Fruit fly (Drosophila melanogaster): ENCODE measurements around the gene Jig.

Gene Jig

DNA sequence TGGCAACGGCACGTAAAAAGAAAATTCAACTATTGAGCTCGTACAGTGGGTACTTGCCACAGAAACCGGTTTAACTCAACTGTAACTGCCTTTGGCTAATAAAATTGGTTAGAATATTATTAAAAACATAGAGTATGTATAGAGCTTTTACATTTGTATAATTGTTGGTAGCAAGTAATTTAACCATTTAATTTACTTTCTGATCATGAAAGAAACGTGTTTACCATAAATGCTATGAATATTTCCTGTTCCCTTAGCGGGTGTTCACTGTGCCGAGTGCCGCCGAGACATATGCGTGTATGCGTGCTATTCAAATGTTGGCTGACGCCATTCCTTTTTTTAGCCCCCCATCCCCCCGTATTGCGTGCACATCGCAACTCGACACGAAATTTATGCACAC is 12.0 kb upstream of the Jig start (continued):
- TF ChIP-seq CG1832 (GFP tag; optimal IDR thresholded peaks at IDR 0.05) (no peak), nerfin-2 (GFP tag; IDR thresholded peaks at IDR 0.05; ENCODE audit: partially characterized antibody) (no peak), NfI (GFP tag; optimal IDR thresholded peaks at IDR 0.05) (no peak), Trl (optimal IDR thresholded peaks at IDR 0.05) (no peak), Trl (GFP tag; optimal IDR thresholded peaks at IDR 0.05) (no peak), Hmr (GFP tag; optimal IDR thresholded peaks at IDR 0.05) (peak; percentile 10)

- no peak for TF ChIP-seq Ada2b (GFP tag; IDR thresholded peaks at IDR 0.05)
- peak; percentile 56 for TF ChIP-seq abd-A (tag; optimal IDR thresholded peaks at IDR 0.05)
- no peak for TF ChIP-seq CG16779 (GFP tag; IDR thresholded peaks at IDR 0.05)
- no peak for TF ChIP-seq CG3847 (GFP tag; IDR thresholded peaks at IDR 0.05)
- TF ChIP-seq fu2 (GFP tag; optimal IDR thresholded peaks at IDR 0.05), result no peak
- TF ChIP-seq ase (GFP tag; IDR thresholded peaks at IDR 0.05), result no peak
- no peak for TF ChIP-seq CG3995 (GFP tag; optimal IDR thresholded peaks at IDR 0.05)
- TF ChIP-seq Bteb2 (GFP tag; optimal IDR thresholded peaks at IDR 0.05), result no peak
- TF ChIP-seq CG11696 (GFP tag; IDR thresholded peaks at IDR 0.05), result no peak
- no peak for TF ChIP-seq CG12744 (GFP tag; optimal IDR thresholded peaks at IDR 0.05)
- peak; percentile 1 for TF ChIP-seq Ets65A (GFP tag)
- TF ChIP-seq Fer2 (tag; optimal IDR thresholded peaks at IDR 0.05), result no peak
- no peak for TF ChIP-seq CG12071 (GFP tag; optimal IDR thresholded peaks at IDR 0.05)
- TF ChIP-seq Nf-YC (tag; optimal IDR thresholded peaks at IDR 0.05), result no peak
- TF ChIP-seq cad (GFP tag; optimal IDR thresholded peaks at IDR 0.05), result no peak
- TF ChIP-seq CG17385 (GFP tag; optimal IDR thresholded peaks at IDR 0.05), result no peak
- TF ChIP-seq esg (GFP tag; conservative IDR thresholded peaks at IDR 0.05), result no peak
- TF ChIP-seq CG7963 (GFP tag; IDR thresholded peaks at IDR 0.05; ENCODE audit: partially characterized antibody), result no peak
- TF ChIP-seq insv (GFP tag; optimal IDR thresholded peaks at IDR 0.05), result no peak
- peak; percentile 68 for TF ChIP-seq CG13894 (tag; optimal IDR thresholded peaks at IDR 0.05)
- TF ChIP-seq lola (GFP tag; optimal IDR thresholded peaks at IDR 0.05), result no peak
- no peak for TF ChIP-seq CG13296 (GFP tag; optimal IDR thresholded peaks at IDR 0.05)
Measured at dm6 chr3R:14555021-14555420, 5.7 kb upstream of the Jig start.

- TF ChIP-seq knrl (GFP tag; IDR thresholded peaks at IDR 0.05; ENCODE audit: partially characterized antibody) (0 out of 3 replicates have a peak, but pooled peaks have one; percentile 13), CG17612 (GFP tag; IDR thresholded peaks at IDR 0.05) (0 out of 2 replicates have a peak, but pooled peaks have one; percentile 14), CG12071 (GFP tag; optimal IDR thresholded peaks at IDR 0.05) (peak; percentile 3), Optix (GFP tag; IDR thresholded peaks at IDR 0.05) (0 out of 3 replicates have a peak, but pooled peaks have one; percentile 35), CG16779 (GFP tag; IDR thresholded peaks at IDR 0.05) (peak; percentile 79; the same call in 1 of the 2 replicates), rib (GFP tag; IDR thresholded peaks at IDR 0.05) (peak; percentile 70; the same call in 1 of the 2 replicates), crol (GFP tag; IDR thresholded peaks at IDR 0.05) (peak; percentile 92), Gug (GFP tag; IDR thresholded peaks at IDR 0.05) (peak; percentile 19; the same call in 1 of the 4 replicates), ranshi (GFP tag; IDR thresholded peaks at IDR 0.05) (peak; percentile 24; the same call in 1 of the 2 replicates), chinmo (GFP tag; IDR thresholded peaks at IDR 0.05; ENCODE audit: partially characterized antibody) (peak; percentile 73; the same call in 2 of the 4 replicates), NK7.1 (GFP tag; optimal IDR thresholded peaks at IDR 0.05) (no peak), sug (tag; optimal IDR thresholded peaks at IDR 0.05) (peak; percentile 85), CG14441 (GFP tag; IDR thresholded peaks at IDR 0.05) (0 out of 2 replicates have a peak, but pooled peaks have one; percentile 16), CG2199 (GFP tag; IDR thresholded peaks at IDR 0.05) (peak; percentile 43; the same call in 1 of the 3 replicates), slp2 (GFP tag; optimal IDR thresholded peaks at IDR 0.05) (no peak), bsh (GFP tag; optimal IDR thresholded peaks at IDR 0.05) (peak in 1 of 2 experiments; percentile 78), CG7987 (GFP tag; optimal IDR thresholded peaks at IDR 0.05) (no peak), Hey (tag; optimal IDR thresholded peaks at IDR 0.05) (peak; percentile 1), GATAe (GFP tag; conservative IDR thresholded peaks at IDR 0.05) (0 out of 2 replicates have a peak, but pooled peaks have one; percentile 19), Deaf1 (tag; optimal IDR thresholded peaks at IDR 0.05) (peak; percentile 14), Ravus (GFP tag; IDR thresholded peaks at IDR 0.05) (peak; percentile 54)
Measured at dm6 chr3R:14557480-14558354, 3.0 kb upstream of the Jig start, which contains the start of gene Pde6. TSS of gene Pde6 (minus strand) at chr3R:14558304.
